Worm (Caenorhabditis elegans): Measurements from ENCODE around the gene ddl-3.

- TF ChIP-seq tra-4 (tag; optimal IDR thresholded peaks at IDR 0.05): no peak
- TF ChIP-seq ceh-13 (GFP tag; optimal IDR thresholded peaks at IDR 0.05): no peak
These were observed 17.5 kb upstream of the ddl-3 start, which contains the start of gene tebp-1 for ce11 chrII:14361719-14362118.

All from whole organism, early embryonic.